Worm (Caenorhabditis elegans): ENCODE data around the gene Y42H9B.3.

Gene Y42H9B.3

ce11 chrIV:7987083-7987482, 25.1 kb downstream of the Y42H9B.3 start, which contains the start of gene mec-17:
mec-17 (minus strand) TSS chrIV:7987183.
- no peak for TF ChIP-seq unc-62 (GFP tag; optimal IDR thresholded peaks at IDR 0.05)

ce11 chrIV:7985737-7986136, 26.5 kb downstream of the Y42H9B.3 start:
- no peak for TF ChIP-seq unc-62 (GFP tag; optimal IDR thresholded peaks at IDR 0.05)

- no peak for TF ChIP-seq unc-62 (GFP tag; optimal IDR thresholded peaks at IDR 0.05)
Observed at ce11 chrIV:7983728-7984346, 28.4 kb downstream of the Y42H9B.3 start.

- TF ChIP-seq unc-62 (GFP tag; optimal IDR thresholded peaks at IDR 0.05), result no peak
Observed at ce11 chrIV:7983021-7983420, 29.2 kb downstream of the Y42H9B.3 start.

- TF ChIP-seq unc-62 (GFP tag; optimal IDR thresholded peaks at IDR 0.05), result no peak
Observed at ce11 chrIV:7982024-7982576, 30.1 kb downstream of the Y42H9B.3 start, which contains the start of gene arf-5. arf-5 (plus strand) TSS chrIV:7982526.

ce11 chrIV:7979588-7979987, 32.6 kb downstream of the Y42H9B.3 start, which contains the start of gene unc-24:
unc-24 (plus strand) TSS chrIV:7979870.
- TF ChIP-seq unc-62 (GFP tag; optimal IDR thresholded peaks at IDR 0.05), result no peak

- TF ChIP-seq unc-62 (GFP tag; optimal IDR thresholded peaks at IDR 0.05), result no peak
Observed at ce11 chrIV:7977452-7977940, 34.7 kb downstream of the Y42H9B.3 start, which contains the start of gene ora-1. ora-1 (plus strand) TSS chrIV:7977890.

ce11 chrIV:7976210-7976609, 36.0 kb downstream of the Y42H9B.3 start, which contains the start of gene F57H12.6:
F57H12.6 (minus strand) TSS chrIV:7976310.
- no peak for TF ChIP-seq unc-62 (GFP tag; optimal IDR thresholded peaks at IDR 0.05)

ce11 chrIV:7967006-7967405, 45.2 kb downstream of the Y42H9B.3 start, which contains the start of gene F57H12.5:
F57H12.5 (plus strand) TSS chrIV:7967306.
- no peak for TF ChIP-seq unc-62 (GFP tag; optimal IDR thresholded peaks at IDR 0.05)

ce11 chrIV:7961889-7962342, 50.3 kb downstream of the Y42H9B.3 start:
- TF ChIP-seq unc-62 (GFP tag; optimal IDR thresholded peaks at IDR 0.05), result no peak

Measured in whole organism, dauer.